Worm (Caenorhabditis elegans): ENCODE results near the gene snt-2.

snt-2 gene

DNA sequence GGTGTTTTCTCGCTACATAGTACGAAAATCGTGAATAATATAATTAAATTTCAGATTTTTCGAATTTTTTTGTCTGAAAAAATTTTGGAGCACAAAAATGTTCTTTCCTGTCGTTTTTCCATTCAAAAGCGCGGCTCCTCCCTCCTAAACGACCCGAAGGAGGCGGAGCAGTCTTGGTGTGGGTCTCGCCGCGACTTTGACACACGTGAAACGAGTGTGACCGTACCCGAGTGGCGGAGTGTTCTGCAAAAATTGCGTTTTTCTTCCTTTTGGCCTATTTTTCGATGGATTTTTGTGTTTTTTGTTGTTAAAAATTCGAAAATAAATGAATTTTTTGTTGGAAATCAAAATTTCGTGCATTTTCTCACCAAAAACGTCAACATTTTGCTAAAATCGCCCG lies at the start of gene snt-2:
snt-2 (minus strand) TSS at position 139 of the 400 bp plus-strand sequence.
- peak; percentile 75 for TF ChIP-seq zfh-2 (GFP tag; conservative IDR thresholded peaks at IDR 0.05)
- TF ChIP-seq F23B12.7 (tag; optimal IDR thresholded peaks at IDR 0.05; ENCODE audit: insufficient read depth): peak; percentile 86
- TF ChIP-seq attf-5 (GFP tag; optimal IDR thresholded peaks at IDR 0.05): peak; percentile 76
- TF ChIP-seq nhr-179 (tag; optimal IDR thresholded peaks at IDR 0.05): no peak
- no peak for TF ChIP-seq T07F8.4 (tag; optimal IDR thresholded peaks at IDR 0.05)
- TF ChIP-seq attf-6 (GFP tag; IDR thresholded peaks at IDR 0.05): no peak
- peak; percentile 36 for TF ChIP-seq ztf-18 (tag; optimal IDR thresholded peaks at IDR 0.05)
- peak; percentile 67 for TF ChIP-seq ceh-27 (GFP tag; optimal IDR thresholded peaks at IDR 0.05)
- TF ChIP-seq B0336.3 (GFP tag; IDR thresholded peaks at IDR 0.05): peak; percentile 51
- TF ChIP-seq hlh-12 (tag; optimal IDR thresholded peaks at IDR 0.05): no peak
- TF ChIP-seq sptf-2 (GFP tag; optimal IDR thresholded peaks at IDR 0.05): no peak
- TF ChIP-seq bed-1 (GFP tag; IDR thresholded peaks at IDR 0.05): no peak
- TF ChIP-seq cebp-1 (GFP tag; IDR thresholded peaks at IDR 0.05): no peak
- peak; percentile 63 for TF ChIP-seq cebp-1 (tag; optimal IDR thresholded peaks at IDR 0.05)
- peak; percentile 53 for TF ChIP-seq D2030.7 (GFP tag; IDR thresholded peaks at IDR 0.05)
- no peak for TF ChIP-seq ztf-6 (GFP tag; IDR thresholded peaks at IDR 0.05)
- peak; percentile 23 for TF ChIP-seq xnd-1 (tag; optimal IDR thresholded peaks at IDR 0.05)
- TF ChIP-seq lin-54 (GFP tag; optimal IDR thresholded peaks at IDR 0.05): peak; percentile 58
- no peak for TF ChIP-seq Y67H2A.10 (GFP tag; conservative IDR thresholded peaks at IDR 0.05)
- TF ChIP-seq ceh-91 (GFP tag; IDR thresholded peaks at IDR 0.05): 0 out of 2 replicates have a peak, but pooled peaks have one; percentile 44
- TF ChIP-seq efl-1 (GFP tag; optimal IDR thresholded peaks at IDR 0.05): peak; percentile 48
- TF ChIP-seq F49E8.2 (tag; optimal IDR thresholded peaks at IDR 0.05; ENCODE audit: insufficient read depth): peak; percentile 52
- TF ChIP-seq lin-40 (tag; optimal IDR thresholded peaks at IDR 0.05): peak; percentile 47
- TF ChIP-seq egrh-3 (GFP tag; IDR thresholded peaks at IDR 0.05): 0 out of 2 replicates have a peak, but pooled peaks have one; percentile 17
- TF ChIP-seq K12H6.12 (tag; optimal IDR thresholded peaks at IDR 0.05): peak; percentile 33
- peak in 1 of 3 experiments; percentile 55 for TF ChIP-seq lin-35 (GFP tag; optimal IDR thresholded peaks at IDR 0.05)
- peak in 1 of 2 experiments; percentile 34 for TF ChIP-seq let-607 (tag; optimal IDR thresholded peaks at IDR 0.05)
- peak; percentile 25 for TF ChIP-seq ZK185.1 (tag; optimal IDR thresholded peaks at IDR 0.05; ENCODE audit: poor library complexity, severe bottlenecking)
- TF ChIP-seq F33H1.4 (GFP tag; IDR thresholded peaks at IDR 0.05): peak; percentile 96
- TF ChIP-seq snpc-3.4 (tag; optimal IDR thresholded peaks at IDR 0.05): peak; percentile 19
- TF ChIP-seq somi-1 (GFP tag; optimal IDR thresholded peaks at IDR 0.05): no peak
- no peak for TF ChIP-seq Y79H2A.3 (GFP tag; conservative IDR thresholded peaks at IDR 0.05)
- TF ChIP-seq lir-1 (GFP tag; conservative IDR thresholded peaks at IDR 0.05): no peak
- peak; percentile 27; the same call in 1 of the 2 replicates for TF ChIP-seq ceh-100 (GFP tag; IDR thresholded peaks at IDR 0.05)
- peak; percentile 80 for TF ChIP-seq mcd-1 (GFP tag; IDR thresholded peaks at IDR 0.05)
- no peak for TF ChIP-seq snpc-4 (GFP tag; optimal IDR thresholded peaks at IDR 0.05)
- peak in 1 of 4 experiments; percentile 3 for TF ChIP-seq snpc-4 (tag; optimal IDR thresholded peaks at IDR 0.05)
- peak; percentile 18; the same call in 1 of the 2 replicates for TF ChIP-seq rcor-1 (GFP tag; IDR thresholded peaks at IDR 0.05)
- TF ChIP-seq tbp1 (GFP tag; optimal IDR thresholded peaks at IDR 0.05): peak; percentile 49
- TF ChIP-seq nhr-90 (tag; optimal IDR thresholded peaks at IDR 0.05): no peak
- peak; percentile 73 for TF ChIP-seq pbrm-1 (GFP tag; IDR thresholded peaks at IDR 0.05)
- 0 out of 2 replicates have a peak, but pooled peaks have one; percentile 13 for TF ChIP-seq madf-8 (GFP tag; conservative IDR thresholded peaks at IDR 0.05)
- no peak for TF ChIP-seq ztf-28 (GFP tag; IDR thresholded peaks at IDR 0.05)
- peak; percentile 35 for TF ChIP-seq hmg-1.2 (GFP tag; IDR thresholded peaks at IDR 0.05)
- TF ChIP-seq T26A5.8 (tag; optimal IDR thresholded peaks at IDR 0.05): no peak
- TF ChIP-seq dpl-1 (GFP tag; optimal IDR thresholded peaks at IDR 0.05): peak; percentile 20
- peak; percentile 35 for TF ChIP-seq tlf-1 (GFP tag; optimal IDR thresholded peaks at IDR 0.05)
- peak; percentile 92 for TF ChIP-seq lsl-1 (GFP tag; optimal IDR thresholded peaks at IDR 0.05)

Measured in whole organism, young adult.